Fruit fly (Drosophila melanogaster): ENCODE data around the gene CG5039.

Gene CG5039

DNA sequence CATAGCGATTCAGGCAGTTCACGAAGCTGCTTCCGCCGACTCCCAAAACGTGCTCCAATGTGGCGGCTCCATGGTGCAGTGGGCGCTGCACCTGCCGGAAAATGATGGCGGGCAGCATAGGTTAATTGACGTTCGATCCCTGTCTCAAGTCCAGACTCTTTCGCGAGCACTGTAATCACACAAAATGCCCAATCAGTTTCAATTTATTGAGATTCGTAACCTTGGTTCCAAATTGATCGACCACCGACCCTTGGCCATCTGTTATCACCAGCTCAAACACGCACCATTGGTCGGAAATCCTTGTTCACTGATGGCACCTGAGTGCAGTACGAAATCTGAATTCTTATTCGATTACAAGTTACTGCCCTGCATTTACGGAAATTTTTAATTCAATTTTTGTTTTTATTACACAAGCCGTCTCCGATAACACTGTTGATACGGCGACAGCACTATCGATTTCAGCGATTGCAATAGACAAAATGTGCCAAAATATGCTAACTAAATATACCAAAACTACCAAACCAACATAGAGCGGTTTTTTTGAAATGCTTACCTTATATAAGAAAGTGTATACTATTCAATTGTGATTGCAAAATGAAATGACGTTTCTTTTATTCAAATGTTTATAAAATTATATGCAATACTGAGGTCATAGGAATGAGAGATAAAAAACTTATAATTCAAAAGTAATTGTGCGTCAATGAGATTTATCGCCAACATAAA, 8.4 kb downstream of the CG5039 start, which contains the start of gene CLS (continued):
- TF ChIP-seq CG31441 (GFP tag; IDR thresholded peaks at IDR 0.05) (no peak), her (GFP tag; optimal IDR thresholded peaks at IDR 0.05) (no peak), tap (tag; optimal IDR thresholded peaks at IDR 0.05) (no peak), CG10147 (GFP tag; optimal IDR thresholded peaks at IDR 0.05) (peak; percentile 11), unpg (GFP tag; optimal IDR thresholded peaks at IDR 0.05) (no peak), CG17359 (tag; optimal IDR thresholded peaks at IDR 0.05) (no peak), Ets65A (GFP tag) (no peak), pum (GFP tag; optimal IDR thresholded peaks at IDR 0.05) (no peak), CG7357 (GFP tag; IDR thresholded peaks at IDR 0.05) (no peak), CG3065 (GFP tag; optimal IDR thresholded peaks at IDR 0.05) (no peak), CG9609 (GFP tag; optimal IDR thresholded peaks at IDR 0.05) (no peak), Hmr (GFP tag; optimal IDR thresholded peaks at IDR 0.05) (no peak), CG12942 (GFP tag; optimal IDR thresholded peaks at IDR 0.05) (no peak), CG1233 (GFP tag; optimal IDR thresholded peaks at IDR 0.05) (no peak), CG6791 (GFP tag; IDR thresholded peaks at IDR 0.05; ENCODE audit: partially characterized antibody) (0 out of 3 replicates have a peak, but pooled peaks have one; percentile 32), HLH3B (GFP tag; IDR thresholded peaks at IDR 0.05) (no peak), schlank (tag; optimal IDR thresholded peaks at IDR 0.05) (no peak), ab (GFP tag; optimal IDR thresholded peaks at IDR 0.05) (no peak), nmo (GFP tag; optimal IDR thresholded peaks at IDR 0.05) (no peak), Sry-β (GFP tag; optimal IDR thresholded peaks at IDR 0.05) (no peak), bab2 (GFP tag; optimal IDR thresholded peaks at IDR 0.05) (no peak), CoRest (tag; optimal IDR thresholded peaks at IDR 0.05) (no peak), CG34224 (GFP tag; IDR thresholded peaks at IDR 0.05; ENCODE audit: partially characterized antibody) (peak; percentile 60; the same call in 2 of the 3 replicates), CG6689 (GFP tag; IDR thresholded peaks at IDR 0.05) (no peak), CG7556 (GFP tag; optimal IDR thresholded peaks at IDR 0.05) (no peak), E2f2 (GFP tag; IDR thresholded peaks at IDR 0.05) (peak; percentile 94), CG10321 (GFP tag; IDR thresholded peaks at IDR 0.05) (no peak), Drgx (GFP tag; IDR thresholded peaks at IDR 0.05) (no peak), wdn (GFP tag; IDR thresholded peaks at IDR 0.05) (no peak), CG4707 (GFP tag; optimal IDR thresholded peaks at IDR 0.05) (no peak), CG1792 (GFP tag; optimal IDR thresholded peaks at IDR 0.05) (no peak), vnd (GFP tag; IDR thresholded peaks at IDR 0.05; ENCODE audit: partially characterized antibody) (no peak), kni (GFP tag; optimal IDR thresholded peaks at IDR 0.05) (no peak), pros (GFP tag; optimal IDR thresholded peaks at IDR 0.05) (no peak), Nf-YB (GFP tag; optimal IDR thresholded peaks at IDR 0.05) (no peak), CG16813 (GFP tag; IDR thresholded peaks at IDR 0.05; ENCODE audit: partially characterized antibody) (peak; percentile 56; the same call in 2 of the 3 replicates), cas (GFP tag; IDR thresholded peaks at IDR 0.05) (no peak), CG14965 (GFP tag; optimal IDR thresholded peaks at IDR 0.05; ENCODE audit: borderline replicate concordance) (no peak), CG9797 (GFP tag; optimal IDR thresholded peaks at IDR 0.05) (peak; percentile 54), CG2678 (tag; optimal IDR thresholded peaks at IDR 0.05) (no peak), Nf-YC (tag; optimal IDR thresholded peaks at IDR 0.05) (peak; percentile 43), CG6854 (GFP tag; optimal IDR thresholded peaks at IDR 0.05) (no peak), Hand (GFP tag; optimal IDR thresholded peaks at IDR 0.05) (no peak), ssp (GFP tag; IDR thresholded peaks at IDR 0.05) (no peak), Ptx1 (GFP tag; IDR thresholded peaks at IDR 0.05) (no peak), org-1 (GFP tag; optimal IDR thresholded peaks at IDR 0.05) (no peak), CG3163 (GFP tag; optimal IDR thresholded peaks at IDR 0.05) (no peak), pzg (GFP tag; optimal IDR thresholded peaks at IDR 0.05) (peak; percentile 75), CG5953 (GFP tag; IDR thresholded peaks at IDR 0.05) (no peak), phol (tag; optimal IDR thresholded peaks at IDR 0.05) (peak; percentile 18)

Data from whole organism, embryonic.